Worm (Caenorhabditis elegans): ENCODE results near the gene srx-9.

srx-9 gene

ce11 chrV:7391933-7392332 lies 3.3 kb downstream of the srx-9 start, which contains the start of gene fbxa-105:
Gene fbxa-105 (minus strand): TSS chrV:7392029.
- TF ChIP-seq fkh-6 (tag; optimal IDR thresholded peaks at IDR 0.05) (no peak), ttx-3 (tag; optimal IDR thresholded peaks at IDR 0.05) (no peak), rnt-1 (tag; optimal IDR thresholded peaks at IDR 0.05) (no peak)

ce11 chrV:7389771-7390170 lies 5.5 kb downstream of the srx-9 start, which contains the start of gene C02H6.1:
Gene C02H6.1 (minus strand): TSS chrV:7389871.
- TF ChIP-seq pros-1 (tag; optimal IDR thresholded peaks at IDR 0.05) (no peak), ceh-24 (tag; optimal IDR thresholded peaks at IDR 0.05) (no peak), hlh-30 (tag; optimal IDR thresholded peaks at IDR 0.05; ENCODE audit: insufficient read depth) (no peak), ceh-48 (tag; optimal IDR thresholded peaks at IDR 0.05) (no peak), K02D7.2 (tag; optimal IDR thresholded peaks at IDR 0.05) (no peak), nfya-1 (tag; optimal IDR thresholded peaks at IDR 0.05) (no peak)

ce11 chrV:7387755-7388154 lies 7.5 kb downstream of the srx-9 start, which contains the start of gene C02H6.3:
Gene C02H6.3 (minus strand): TSS chrV:7387855.
- TF ChIP-seq ceh-48 (tag; optimal IDR thresholded peaks at IDR 0.05): no peak
- no peak for TF ChIP-seq ceh-19 (GFP tag; optimal IDR thresholded peaks at IDR 0.05)
- no peak for TF ChIP-seq unc-3 (GFP tag; conservative IDR thresholded peaks at IDR 0.05)
- TF ChIP-seq unc-3 (tag; optimal IDR thresholded peaks at IDR 0.05): no peak
- no peak for TF ChIP-seq lim-6 (tag; optimal IDR thresholded peaks at IDR 0.05)
- TF ChIP-seq C08G9.2 (tag; optimal IDR thresholded peaks at IDR 0.05): no peak
- TF ChIP-seq nhr-11 (tag; optimal IDR thresholded peaks at IDR 0.05): no peak
- TF ChIP-seq fkh-10 (GFP tag; optimal IDR thresholded peaks at IDR 0.05): no peak
- no peak for TF ChIP-seq eyg-1 (tag; optimal IDR thresholded peaks at IDR 0.05)
- TF ChIP-seq ceh-30 (tag; optimal IDR thresholded peaks at IDR 0.05): no peak
- TF ChIP-seq pax-1 (tag; optimal IDR thresholded peaks at IDR 0.05): no peak
- no peak for TF ChIP-seq hlh-8 (tag; optimal IDR thresholded peaks at IDR 0.05)
- no peak for TF ChIP-seq unc-55 (GFP tag; optimal IDR thresholded peaks at IDR 0.05)
- TF ChIP-seq ceh-9 (tag; optimal IDR thresholded peaks at IDR 0.05): no peak
- TF ChIP-seq sox-2 (GFP tag; IDR thresholded peaks at IDR 0.05): no peak
- no peak for TF ChIP-seq pqm-1 (tag; optimal IDR thresholded peaks at IDR 0.05)
- TF ChIP-seq K09A11.1 (tag; optimal IDR thresholded peaks at IDR 0.05; ENCODE audit: insufficient read depth): no peak
- no peak for TF ChIP-seq ceh-22 (tag; optimal IDR thresholded peaks at IDR 0.05)
- TF ChIP-seq elt-2 (tag; optimal IDR thresholded peaks at IDR 0.05): no peak
- TF ChIP-seq ceh-2 (tag; optimal IDR thresholded peaks at IDR 0.05): no peak
- TF ChIP-seq dmd-4 (tag; optimal IDR thresholded peaks at IDR 0.05; ENCODE audit: borderline replicate concordance): no peak

- TF ChIP-seq pros-1 (tag; optimal IDR thresholded peaks at IDR 0.05): no peak
- TF ChIP-seq sox-2 (GFP tag; IDR thresholded peaks at IDR 0.05): no peak
- no peak for TF ChIP-seq lin-11 (tag; optimal IDR thresholded peaks at IDR 0.05)
- TF ChIP-seq ceh-9 (tag; optimal IDR thresholded peaks at IDR 0.05): no peak
- no peak for TF ChIP-seq ceh-6 (GFP tag; optimal IDR thresholded peaks at IDR 0.05)
- no peak for TF ChIP-seq ceh-14 (tag; optimal IDR thresholded peaks at IDR 0.05)
- no peak for TF ChIP-seq odd-2 (tag; optimal IDR thresholded peaks at IDR 0.05)
- no peak for TF ChIP-seq elt-2 (tag; optimal IDR thresholded peaks at IDR 0.05)
- TF ChIP-seq pqm-1 (tag; optimal IDR thresholded peaks at IDR 0.05): no peak
- TF ChIP-seq K09A11.1 (tag; optimal IDR thresholded peaks at IDR 0.05; ENCODE audit: insufficient read depth): no peak
- TF ChIP-seq hlh-8 (tag; optimal IDR thresholded peaks at IDR 0.05): no peak
- no peak for TF ChIP-seq pax-1 (tag; optimal IDR thresholded peaks at IDR 0.05)
- TF ChIP-seq hlh-6 (tag; optimal IDR thresholded peaks at IDR 0.05): no peak
- TF ChIP-seq ceh-30 (tag; optimal IDR thresholded peaks at IDR 0.05): no peak
- TF ChIP-seq ceh-19 (GFP tag; optimal IDR thresholded peaks at IDR 0.05): no peak
Measured at ce11 chrV:7386052-7386573, 9.1 kb downstream of the srx-9 start, which contains the start of gene srp-6. Gene srp-6 (minus strand): TSS chrV:7386102.

ce11 chrV:7381008-7381407 lies 14.3 kb downstream of the srx-9 start, which contains the start of gene C03G6.17:
Gene C03G6.17 (minus strand): TSS chrV:7381108.
- no peak for TF ChIP-seq pax-1 (tag; optimal IDR thresholded peaks at IDR 0.05)
